Worm (Caenorhabditis elegans) whole organism, young adult: ENCODE measurements around the gene M153.5.

Source experiments
- B0261.1 ChIP-seq: sonication (generic microtip); optimal IDR thresholded peaks from 2 replicates; lab custom pipeline; 2016; ENCODE audit warnings: mild to moderate bottlenecking, missing genetic modification characterization, moderate library complexity, missing compliant biosample characterization
- C06A6.2 ChIP-seq: fragments of 200-800 bp; sonication (Bioruptor generic); conservative IDR thresholded peaks from 2 replicates; pipeline ENCODE4 v1.3.6; 2022; ENCODE audit warnings: missing genetic modification characterization, missing compliant biosample characterization
- F37B4.10 ChIP-seq: fragments of 200-800 bp; sonication (Bioruptor generic); IDR thresholded peaks from 2 replicates; pipeline ENCODE4 v1.3.6; 2022; ENCODE audit warnings: missing genetic modification characterization, missing compliant biosample characterization
- F49E8.2 ChIP-seq: sonication (generic microtip); optimal IDR thresholded peaks from 3 replicates; lab custom pipeline; 2017; ENCODE audit warnings: missing genetic modification characterization, mild to moderate bottlenecking, missing compliant biosample characterization, antibody characterized with exemption, moderate library complexity; ENCODE audit not compliant: insufficient read depth
- F57A8.1 ChIP-seq: fragments of 200-800 bp; sonication (Bioruptor generic); optimal IDR thresholded peaks from 2 replicates; lab custom pipeline; 2018; ENCODE audit warnings: mild to moderate bottlenecking, missing genetic modification characterization, moderate library complexity, missing compliant biosample characterization
- K12H6.12 ChIP-seq: fragments of 200-800 bp; sonication (Bioruptor generic); optimal IDR thresholded peaks from 2 replicates; lab custom pipeline; 2018; ENCODE audit warnings: mild to moderate bottlenecking, missing genetic modification characterization, missing compliant biosample characterization
- Y53F4B.3 ChIP-seq: fragments of 200-800 bp; sonication (Bioruptor generic); IDR thresholded peaks from 2 replicates; pipeline ENCODE4 v1.3.6; 2022; ENCODE audit warnings: missing genetic modification reagents, missing genetic modification characterization, missing compliant biosample characterization
- Y56A3A.18 ChIP-seq: fragments of 200-800 bp; sonication (Bioruptor generic); IDR thresholded peaks from 2 replicates; pipeline ENCODE4 v1.3.6; 2022; ENCODE audit warnings: missing genetic modification reagents, missing genetic modification characterization, missing compliant biosample characterization
- ZK185.1 ChIP-seq: sonication (generic microtip); optimal IDR thresholded peaks from 2 replicates; lab custom pipeline; 2016; ENCODE audit warnings: mild to moderate bottlenecking, missing genetic modification characterization, missing compliant biosample characterization; ENCODE audit not compliant: poor library complexity, severe bottlenecking
- akir-1 ChIP-seq: fragments of 200-800 bp; sonication (Bioruptor generic); optimal IDR thresholded peaks from 2 replicates; lab custom pipeline; 2018; ENCODE audit warnings: mild to moderate bottlenecking, missing genetic modification characterization, moderate library complexity, missing compliant biosample characterization
- aptf-2 ChIP-seq: fragments of 200-800 bp; sonication (Bioruptor generic); conservative IDR thresholded peaks from 2 replicates; pipeline ENCODE4 v1.3.6; 2022; ENCODE audit warnings: missing genetic modification reagents, missing genetic modification characterization, missing compliant biosample characterization
- aptf-3 ChIP-seq: fragments of 200-800 bp; sonication (Bioruptor generic); IDR thresholded peaks from 2 replicates; pipeline ENCODE4 v1.3.6; 2022; ENCODE audit warnings: missing genetic modification characterization, missing compliant biosample characterization
- attf-3 ChIP-seq: fragments of 200-800 bp; sonication (Bioruptor generic); conservative IDR thresholded peaks from 2 replicates; pipeline ENCODE4 v1.3.6; 2022; ENCODE audit warnings: missing genetic modification reagents, missing genetic modification characterization, missing compliant biosample characterization
- ceh-58 ChIP-seq: fragments of 200-800 bp; sonication (Bioruptor generic); IDR thresholded peaks from 2 replicates; pipeline ENCODE4 v1.3.6; 2022; ENCODE audit warnings: missing genetic modification characterization, missing compliant biosample characterization
- die-1 ChIP-seq: sonication (generic microtip); optimal IDR thresholded peaks from 2 replicates; lab custom pipeline; 2016; ENCODE audit warnings: missing genotype, mild to moderate bottlenecking, missing genetic modification characterization, missing compliant biosample characterization
- dpl-1 ChIP-seq: fragments of 150-350 bp; optimal IDR thresholded peaks from 2 replicates; lab custom pipeline; 2014; ENCODE audit warnings: missing biosample characterization, missing genetic modification reagents, missing genetic modification characterization
- gei-17 ChIP-seq: fragments of 200-800 bp; sonication (Bioruptor generic); optimal IDR thresholded peaks from 2 replicates; lab custom pipeline; 2018; ENCODE audit warnings: mild to moderate bottlenecking, missing genetic modification characterization, missing compliant biosample characterization
- hmg-20 ChIP-seq: fragments of 200-800 bp; sonication (Bioruptor generic); IDR thresholded peaks from 2 replicates; pipeline ENCODE4 v1.3.6; 2022; ENCODE audit warnings: missing genetic modification reagents, missing genetic modification characterization, missing compliant biosample characterization
- lag-1 ChIP-seq: fragments of 200-800 bp; sonication (Bioruptor generic); IDR thresholded peaks from 2 replicates; pipeline ENCODE4 v1.3.6; 2022; ENCODE audit warnings: missing genetic modification reagents, missing genetic modification characterization, missing compliant biosample characterization
- let-526 ChIP-seq: fragments of 200-800 bp; sonication (Bioruptor generic); IDR thresholded peaks from 2 replicates; pipeline ENCODE4 v1.3.6; 2022; ENCODE audit warnings: missing genetic modification reagents, missing genetic modification characterization, missing compliant biosample characterization
- let-607 ChIP-seq, 2 experiments: fragments of 200-800 bp in 1 of 2; sonication (Bioruptor generic) in 1 of 2; sonication (generic microtip) in 1 of 2; optimal IDR thresholded peaks; 2 replicates each; lab custom pipeline; 2016 to 2018; ENCODE audit warnings: mild to moderate bottlenecking in 2 of 2, missing compliant biosample characterization in 2 of 2, missing genetic modification characterization in 2 of 2, moderate library complexity in 2 of 2, missing genotype in 1 of 2
- lir-1 ChIP-seq: fragments of 200-800 bp; sonication (Bioruptor generic); conservative IDR thresholded peaks from 2 replicates; pipeline ENCODE4 v1.3.6; 2022; ENCODE audit warnings: missing genetic modification reagents, missing genetic modification characterization, missing compliant biosample characterization
- madf-10 ChIP-seq: sonication (generic microtip); optimal IDR thresholded peaks from 2 replicates; lab custom pipeline; 2016; ENCODE audit warnings: mild to moderate bottlenecking, missing genetic modification characterization, missing compliant biosample characterization
- nhr-90 ChIP-seq: sonication (generic microtip); optimal IDR thresholded peaks from 2 replicates; lab custom pipeline; 2016; ENCODE audit warnings: missing genotype, mild to moderate bottlenecking, missing genetic modification characterization, missing compliant biosample characterization
- rcor-1 ChIP-seq: fragments of 200-800 bp; sonication (Bioruptor generic); IDR thresholded peaks from 2 replicates; pipeline ENCODE4 v1.3.6; 2022; ENCODE audit warnings: missing genetic modification reagents, missing genetic modification characterization, missing compliant biosample characterization
- sdz-38 ChIP-seq: sonication (generic microtip); optimal IDR thresholded peaks from 2 replicates; lab custom pipeline; 2016; ENCODE audit warnings: missing genotype, missing genetic modification characterization, missing compliant biosample characterization
- sea-2 ChIP-seq: fragments of 200-800 bp; sonication (Bioruptor generic); IDR thresholded peaks from 2 replicates; pipeline ENCODE4 v1.3.6; 2022; ENCODE audit warnings: missing genetic modification characterization, missing compliant biosample characterization
- snpc-1.1 ChIP-seq: sonication (generic microtip); optimal IDR thresholded peaks from 2 replicates; lab custom pipeline; 2017; ENCODE audit warnings: missing genetic modification characterization, mild to moderate bottlenecking, missing compliant biosample characterization, antibody characterized with exemption, moderate library complexity, missing genotype, missing genetic modification reagents; ENCODE audit not compliant: insufficient read depth
- sptf-2 ChIP-seq: fragments of 200-800 bp; sonication (Bioruptor generic); optimal IDR thresholded peaks from 2 replicates; lab custom pipeline; 2018; ENCODE audit warnings: mild to moderate bottlenecking, missing genetic modification characterization, missing compliant biosample characterization
- tlf-1 ChIP-seq: fragments of 200-800 bp; sonication (Bioruptor generic); optimal IDR thresholded peaks from 2 replicates; lab custom pipeline; 2018; ENCODE audit warnings: mild to moderate bottlenecking, missing genetic modification characterization, missing compliant biosample characterization
- xnd-1 ChIP-seq: sonication (generic microtip); optimal IDR thresholded peaks from 2 replicates; lab custom pipeline; 2016; ENCODE audit warnings: missing genotype, missing genetic modification reagents, missing genetic modification characterization, missing compliant biosample characterization
- zfh-2 ChIP-seq: fragments of 200-800 bp; sonication (Bioruptor generic); conservative IDR thresholded peaks from 2 replicates; pipeline ENCODE4 v1.3.6; 2022; ENCODE audit warnings: missing genetic modification reagents, missing genetic modification characterization, missing compliant biosample characterization
- ztf-22 ChIP-seq: fragments of 200-800 bp; sonication (Bioruptor generic); optimal IDR thresholded peaks from 2 replicates; lab custom pipeline; 2018; ENCODE audit warnings: mild to moderate bottlenecking, missing genetic modification characterization, moderate library complexity, missing compliant biosample characterization
- ztf-26 ChIP-seq: sonication (generic microtip); optimal IDR thresholded peaks from 2 replicates; lab custom pipeline; 2017; ENCODE audit warnings: missing genetic modification characterization, missing compliant biosample characterization
- ztf-28 ChIP-seq: fragments of 200-800 bp; sonication (Bioruptor generic); IDR thresholded peaks from 2 replicates; pipeline ENCODE4 v1.3.6; 2022; ENCODE audit warnings: missing genetic modification reagents, missing genetic modification characterization, missing compliant biosample characterization

The M153.5 gene

DNA sequence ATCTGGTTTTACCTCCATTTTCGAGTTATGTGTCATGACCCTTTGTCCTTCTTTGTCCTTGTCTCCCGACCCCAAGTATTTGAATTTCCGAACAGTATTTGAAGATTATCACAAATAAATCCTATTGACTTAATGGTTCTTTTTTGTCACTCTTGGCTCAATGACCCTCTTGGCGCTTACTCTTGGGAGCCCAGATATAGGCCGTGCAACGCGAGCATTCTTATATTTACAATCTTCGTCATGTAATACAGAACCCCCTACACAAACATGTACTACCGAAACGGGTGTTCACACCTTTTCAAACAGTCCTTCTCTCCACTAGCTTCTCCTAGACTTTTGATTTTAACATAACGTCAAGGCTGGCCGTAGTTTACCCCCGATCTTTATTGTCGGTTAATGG lies at the start of gene M153.5:
TSS of gene M153.5 (plus strand) at position 301 of the 400 bp plus-strand sequence.
- TF ChIP-seq aptf-3 (GFP tag; lab: Robert Waterston, UW) = no peak
- no peak for TF ChIP-seq sptf-2 (GFP tag; lab: Kevin White, UChicago)
- no peak for TF ChIP-seq tlf-1
- no peak for TF ChIP-seq let-607 (tag; optimal IDR thresholded peaks at IDR 0.05; lab: Kevin White, UChicago)
- no peak for TF ChIP-seq lir-1 (GFP tag; lab: Robert Waterston, UW)
- no peak for TF ChIP-seq nhr-90 (tag; lab: Kevin White, UChicago)
- no peak for TF ChIP-seq attf-3 (GFP tag; lab: Robert Waterston, UW)
- TF ChIP-seq zfh-2 (GFP tag; lab: Robert Waterston, UW) = no peak
- TF ChIP-seq ztf-26 (tag; lab: Kevin White, UChicago) = no peak
- TF ChIP-seq gei-17 (GFP tag; lab: Kevin White, UChicago) = no peak
- TF ChIP-seq ztf-28 (GFP tag; lab: Robert Waterston, UW) = no peak
- no peak for TF ChIP-seq sdz-38 (tag; lab: Kevin White, UChicago)
- TF ChIP-seq Y53F4B.3 (GFP tag; lab: Robert Waterston, UW) = no peak
- no peak for TF ChIP-seq let-526
- TF ChIP-seq C06A6.2 (GFP tag; lab: Robert Waterston, UW) = no peak
- no peak for TF ChIP-seq madf-10 (tag; lab: Kevin White, UChicago)
- TF ChIP-seq ceh-58 (GFP tag; lab: Robert Waterston, UW) = no peak
- no peak for TF ChIP-seq F37B4.10 (GFP tag; lab: Robert Waterston, UW)
- TF ChIP-seq F49E8.2 = no peak
- TF ChIP-seq B0261.1 = no peak

DNA sequence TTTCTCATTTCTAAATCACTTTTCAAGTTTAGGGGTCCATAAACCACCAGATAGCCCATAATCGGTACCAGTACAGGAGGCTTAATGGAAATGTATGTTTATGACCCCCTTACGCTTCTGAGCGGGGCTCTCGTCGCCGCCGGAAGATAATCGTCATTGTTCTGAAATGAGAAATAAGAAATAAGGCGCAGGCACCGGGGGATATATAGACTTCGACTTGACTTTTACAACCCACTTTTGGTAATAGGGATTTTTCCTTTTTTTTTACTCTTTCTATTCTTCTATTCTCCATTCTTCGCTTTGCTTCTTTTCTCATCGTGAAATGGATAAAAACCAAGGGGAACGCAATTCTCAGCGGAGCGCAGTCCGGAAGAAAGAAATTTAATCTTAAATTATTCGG lies 48.6 kb upstream of the M153.5 start:
- TF ChIP-seq akir-1 (GFP tag; lab: Kevin White, UChicago) = no peak
- TF ChIP-seq snpc-1.1 (tag; lab: Kevin White, UChicago) = no peak
- no peak for TF ChIP-seq ztf-26 (tag; lab: Kevin White, UChicago)
- no peak for TF ChIP-seq die-1 (tag; lab: Kevin White, UChicago)
- TF ChIP-seq F57A8.1 (GFP tag; lab: Kevin White, UChicago) = no peak

DNA sequence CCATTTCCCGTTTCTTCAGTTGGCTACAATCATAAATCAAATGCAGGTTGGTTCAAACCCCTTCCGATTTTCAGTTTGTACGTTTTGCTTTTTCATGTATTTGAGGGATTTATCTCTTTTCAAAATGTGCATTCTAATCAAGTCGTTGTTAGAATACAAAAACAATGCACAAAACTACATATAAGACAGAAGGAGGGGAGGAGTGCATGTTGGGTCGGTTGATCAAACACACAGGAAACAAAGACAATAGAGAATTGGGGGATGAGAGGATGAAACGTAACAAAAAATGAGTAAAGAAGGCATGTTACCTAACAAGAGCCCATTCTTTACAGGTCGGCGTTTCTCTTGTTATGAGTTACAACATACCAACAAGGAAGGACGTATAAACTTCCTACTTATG lies 45.8 kb upstream of the M153.5 start:
- TF ChIP-seq aptf-2 (GFP tag; lab: Robert Waterston, UW) = no peak
- no peak for TF ChIP-seq ZK185.1 (tag; lab: Kevin White, UChicago)
- no peak for TF ChIP-seq lag-1 (GFP tag; lab: Robert Waterston, UW)
- TF ChIP-seq rcor-1 = no peak
- TF ChIP-seq sdz-38 (tag; lab: Kevin White, UChicago) = no peak
- no peak for TF ChIP-seq snpc-1.1 (tag; lab: Kevin White, UChicago)
- TF ChIP-seq K12H6.12 (tag; lab: Kevin White, UChicago) = no peak
- no peak for TF ChIP-seq sea-2 (GFP tag; lab: Robert Waterston, UW)
- TF ChIP-seq dpl-1 (GFP tag; lab: Kevin White, UChicago) = no peak
- no peak for TF ChIP-seq hmg-20
- no peak for TF ChIP-seq ztf-22 (GFP tag; lab: Kevin White, UChicago)
- TF ChIP-seq F49E8.2 = no peak
- TF ChIP-seq Y56A3A.18 (GFP tag; lab: Robert Waterston, UW) = no peak
- no peak for TF ChIP-seq tlf-1
- TF ChIP-seq xnd-1 (tag; lab: Kevin White, UChicago) = no peak
